Fruit fly (Drosophila melanogaster) whole organism, wandering third instar larva: Measurements from ENCODE around the gene Bap60.

Experiments used
- Abd-B ChIP-seq: fragments of >200 bp; optimal IDR thresholded peaks from 2 replicates; lab custom pipeline; 2017; ENCODE audit warnings: missing biosample characterization, missing genetic modification characterization
- CG32264 ChIP-seq: fragments of 200-800 bp; sonication (Bioruptor generic); optimal IDR thresholded peaks from 2 replicates; lab custom pipeline; 2016; ENCODE audit warnings: missing biosample characterization, missing genetic modification characterization
- CG9705 ChIP-seq: fragments of 200-800 bp; sonication (Bioruptor generic); optimal IDR thresholded peaks from 2 replicates; lab custom pipeline; 2018; ENCODE audit warnings: missing biosample characterization, mild to moderate bottlenecking, missing genetic modification characterization
- CrebA ChIP-seq: fragments of 200-800 bp; sonication (Bioruptor generic); optimal IDR thresholded peaks from 2 replicates; lab custom pipeline; 2016; ENCODE audit warnings: missing biosample characterization, mild to moderate bottlenecking, missing genetic modification characterization, borderline replicate concordance
- Dfd ChIP-seq: fragments of >200 bp; optimal IDR thresholded peaks from 2 replicates; lab custom pipeline; 2017; ENCODE audit warnings: missing biosample characterization, missing genetic modification characterization
- Dif ChIP-seq: fragments of 200-275, 200-300 bp; sonication (Bioruptor generic); optimal IDR thresholded peaks from 2 replicates; lab custom pipeline; 2018; ENCODE audit warnings: missing biosample characterization, missing genetic modification characterization; ENCODE audit not compliant: partially characterized antibody
- GATAd ChIP-seq: sonication (Bioruptor generic); optimal IDR thresholded peaks from 2 replicates; lab custom pipeline; 2016; ENCODE audit warnings: missing biosample characterization, missing genetic modification characterization
- HLH106 ChIP-seq: fragments of 200-800 bp; optimal IDR thresholded peaks from 3 replicates; lab custom pipeline; 2019; ENCODE audit warnings: missing biosample characterization, mild to moderate bottlenecking, missing genetic modification characterization, moderate library complexity
- Hnf4 ChIP-seq: fragments of 200-800 bp; sonication (Bioruptor generic); optimal IDR thresholded peaks from 2 replicates; lab custom pipeline; 2016; ENCODE audit warnings: missing biosample characterization, mild to moderate bottlenecking, missing genetic modification characterization
- Hr78 ChIP-seq: fragments of >200 bp; optimal IDR thresholded peaks from 2 replicates; lab custom pipeline; 2017; ENCODE audit warnings: missing biosample characterization, missing genetic modification characterization
- Hr83 ChIP-seq: fragments of 200-300 bp; sonication (Bioruptor generic); optimal IDR thresholded peaks from 2 replicates; lab custom pipeline; 2016; ENCODE audit warnings: missing biosample characterization, mild to moderate bottlenecking, missing genetic modification characterization, moderate library complexity; ENCODE audit not compliant: poor library complexity, severe bottlenecking
- Mio ChIP-seq: sonication (Bioruptor generic); optimal IDR thresholded peaks from 2 replicates; lab custom pipeline; 2016; ENCODE audit warnings: missing biosample characterization, missing genetic modification characterization
- Myc ChIP-seq: fragments of >200 bp; optimal IDR thresholded peaks from 2 replicates; lab custom pipeline; 2017
- OdsH ChIP-seq: fragments of 200-800 bp; sonication (Bioruptor generic); optimal IDR thresholded peaks from 2 replicates; lab custom pipeline; 2016; ENCODE audit warnings: missing biosample characterization, mild to moderate bottlenecking, missing genetic modification characterization
- Rel ChIP-seq, 2 experiments: fragments of 200-800 bp; sonication (Bioruptor generic) in 1 of 2; optimal IDR thresholded peaks; 2 replicates in 1 of 2; 3 replicates in 1 of 2; lab custom pipeline; 2016 to 2019; ENCODE audit warnings: mild to moderate bottlenecking in 2 of 2, missing biosample characterization in 2 of 2, missing genetic modification characterization in 2 of 2, moderate library complexity in 1 of 2
- Vsx2 ChIP-seq: fragments of 200-300, 225-300 bp; sonication (Bioruptor generic); optimal IDR thresholded peaks from 2 replicates; lab custom pipeline; 2018; ENCODE audit warnings: missing biosample characterization, missing genetic modification characterization; ENCODE audit not compliant: partially characterized antibody
- brk ChIP-seq: fragments of 200-800 bp; sonication (Bioruptor generic); optimal IDR thresholded peaks from 2 replicates; lab custom pipeline; 2016; ENCODE audit warnings: missing biosample characterization, mild to moderate bottlenecking, missing genetic modification characterization
- dl ChIP-seq, 2 experiments: fragments of 175-275, 200-275 bp in 1 of 2; fragments of 200-275 bp in 1 of 2; sonication (Bioruptor generic); optimal IDR thresholded peaks; lab custom pipeline; 2018; ENCODE audit warnings: mild to moderate bottlenecking in 2 of 2, missing biosample characterization in 2 of 2, missing genetic modification characterization in 2 of 2, moderate library complexity in 2 of 2; ENCODE audit not compliant: partially characterized antibody in 2 of 2, insufficient read depth in 1 of 2
- dmrt93B ChIP-seq: fragments of 200-800 bp; sonication (Bioruptor generic); optimal IDR thresholded peaks from 2 replicates; lab custom pipeline; 2018; ENCODE audit warnings: missing biosample characterization, mild to moderate bottlenecking, missing genetic modification characterization
- dsf ChIP-seq: sonication (Bioruptor generic); optimal IDR thresholded peaks from 2 replicates; lab custom pipeline; 2016; ENCODE audit warnings: missing biosample characterization, missing genetic modification characterization, borderline replicate concordance
- ey ChIP-seq: fragments of 200-800 bp; sonication (Bioruptor generic); optimal IDR thresholded peaks from 2 replicates; lab custom pipeline; 2016; ENCODE audit warnings: missing biosample characterization, missing genetic modification characterization
- fru ChIP-seq: fragments of 200-800 bp; sonication (Bioruptor generic); optimal IDR thresholded peaks from 3 replicates; lab custom pipeline; 2016; ENCODE audit warnings: missing biosample characterization, mild to moderate bottlenecking, missing genetic modification characterization
- lola ChIP-seq: fragments of >200 bp; optimal IDR thresholded peaks from 2 replicates; lab custom pipeline; 2017; ENCODE audit warnings: missing biosample characterization, missing genetic modification characterization
- psq ChIP-seq: fragments of 200-800 bp; sonication (Bioruptor generic); optimal IDR thresholded peaks from 3 replicates; lab custom pipeline; 2017; ENCODE audit warnings: missing biosample characterization, mild to moderate bottlenecking, missing genetic modification characterization, moderate library complexity
- rgr ChIP-seq: fragments of 200-800 bp; sonication (Bioruptor generic); optimal IDR thresholded peaks from 3 replicates; lab custom pipeline; 2016; ENCODE audit warnings: missing biosample characterization, mild to moderate bottlenecking, missing genetic modification characterization
- sage ChIP-seq: fragments of 200-800 bp; sonication (Bioruptor generic); optimal IDR thresholded peaks from 2 replicates; lab custom pipeline; 2016; ENCODE audit warnings: missing biosample characterization, mild to moderate bottlenecking, missing genetic modification characterization
- sv ChIP-seq: fragments of 200-800 bp; sonication (Bioruptor generic); optimal IDR thresholded peaks from 3 replicates; lab custom pipeline; 2016; ENCODE audit warnings: missing biosample characterization, missing genetic modification characterization
- usp ChIP-seq: fragments of >200 bp; optimal IDR thresholded peaks from 2 replicates; lab custom pipeline; 2017; ENCODE audit warnings: missing biosample characterization, missing genetic modification characterization
- woc ChIP-seq: sonication (Bioruptor generic); optimal IDR thresholded peaks from 2 replicates; lab custom pipeline; 2016; ENCODE audit warnings: missing biosample characterization, mild to moderate bottlenecking, missing genetic modification characterization

Gene Bap60

dm6 chrX:13208075-13208474 is 48.8 kb upstream of the Bap60 start:
- peak; percentile 6 for TF ChIP-seq psq (GFP tag; lab: Kevin White, UChicago)
- peak; percentile 17 for TF ChIP-seq HLH106 (tag; lab: Kevin White, UChicago)
- TF ChIP-seq Dfd, result no peak
- peak; percentile 1 for TF ChIP-seq rgr (GFP tag; lab: Kevin White, UChicago)

DNA sequence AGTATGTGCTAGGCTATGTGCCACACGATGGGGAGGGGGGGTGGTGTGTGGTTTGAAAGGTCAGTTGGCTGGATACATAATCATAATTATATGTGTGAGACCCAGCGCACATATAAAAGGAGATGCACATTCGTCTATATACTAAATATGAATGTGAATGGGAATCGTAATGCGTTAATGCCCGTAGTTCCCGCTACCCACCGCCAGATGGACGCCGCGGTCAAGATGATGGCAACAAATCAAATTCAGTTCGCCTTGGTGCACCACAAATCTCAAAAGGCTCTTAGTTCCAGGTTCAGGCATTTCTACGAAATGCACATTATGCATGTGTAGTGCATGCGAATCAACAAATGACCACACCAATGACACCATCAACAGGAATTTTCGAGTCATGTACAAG is 45.4 kb upstream of the Bap60 start:
- no peak for TF ChIP-seq Hr78 (GFP tag; lab: Kevin White, UChicago)
- TF ChIP-seq woc (GFP tag; lab: Kevin White, UChicago), result no peak
- TF ChIP-seq Hnf4 (GFP tag; lab: Kevin White, UChicago), result no peak
- TF ChIP-seq Abd-B, result no peak
- TF ChIP-seq lola, result no peak

DNA sequence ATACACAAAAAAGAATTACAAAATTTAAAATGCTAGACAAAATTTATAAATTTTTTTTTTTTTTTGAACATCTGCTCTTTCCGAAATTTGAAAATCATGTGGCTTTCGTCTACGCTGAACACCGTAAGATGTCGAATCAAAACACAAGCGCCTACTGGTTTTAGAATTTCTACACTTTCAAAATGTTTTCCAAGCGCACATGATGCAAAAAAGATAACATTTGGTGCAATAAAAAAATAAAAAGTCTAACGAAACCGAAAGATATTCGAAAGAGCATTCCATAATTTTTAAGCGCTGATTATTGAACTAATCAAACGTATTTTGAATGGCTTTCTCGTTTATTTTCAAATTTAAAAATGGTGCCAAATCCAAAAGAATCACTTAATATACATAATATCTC is 42.9 kb upstream of the Bap60 start, which contains the start of gene CG44437:
Gene CG44437, minus strand, starts transcription at position 101 of the 400 bp plus-strand sequence.
- no peak for TF ChIP-seq usp (GFP tag; lab: Kevin White, UChicago)
- no peak for TF ChIP-seq GATAd (GFP tag; lab: Kevin White, UChicago)
- TF ChIP-seq Abd-B, result no peak
- no peak for TF ChIP-seq OdsH (GFP tag; lab: Kevin White, UChicago)
- TF ChIP-seq Vsx2 (GFP tag; lab: Kevin White, UChicago), result no peak
- TF ChIP-seq Mio (GFP tag; lab: Kevin White, UChicago), result no peak
- no peak for TF ChIP-seq ey
- TF ChIP-seq dsf, result no peak
- no peak for TF ChIP-seq Rel (GFP tag; optimal IDR thresholded peaks at IDR 0.05; lab: Kevin White, UChicago)
- TF ChIP-seq Rel (tag; optimal IDR thresholded peaks at IDR 0.05; lab: Kevin White, UChicago), result no peak
- TF ChIP-seq dmrt93B (GFP tag; lab: Kevin White, UChicago), result no peak
- no peak for TF ChIP-seq Myc
- TF ChIP-seq CG9705 (GFP tag; lab: Kevin White, UChicago), result no peak
- TF ChIP-seq Dif (GFP tag; lab: Kevin White, UChicago), result no peak
- no peak for TF ChIP-seq CrebA
- no peak for TF ChIP-seq sage (GFP tag; lab: Kevin White, UChicago)
- no peak for TF ChIP-seq CG32264 (GFP tag; lab: Kevin White, UChicago)

dm6 chrX:13194249-13194648 is 34.9 kb upstream of the Bap60 start, which contains the start of gene Coq5:
TSS of gene Coq5 (minus strand) at chrX:13194551.
- TF ChIP-seq Hnf4 (GFP tag; lab: Kevin White, UChicago) (no peak), ey (no peak), dl (GFP tag; optimal IDR thresholded peaks at IDR 0.05; lab: Kevin White, UChicago; ENCODE audit: insufficient read depth in 1 of 2, partially characterized antibody in 2 of 2) (no peak), usp (GFP tag; lab: Kevin White, UChicago) (no peak), HLH106 (tag; lab: Kevin White, UChicago) (no peak), Rel (GFP tag; optimal IDR thresholded peaks at IDR 0.05; lab: Kevin White, UChicago) (no peak), Rel (tag; optimal IDR thresholded peaks at IDR 0.05; lab: Kevin White, UChicago) (no peak)

- TF ChIP-seq fru (no peak), CrebA (no peak), Myc (no peak), OdsH (GFP tag; lab: Kevin White, UChicago) (no peak), woc (GFP tag; lab: Kevin White, UChicago) (no peak), Abd-B (no peak), Hr83 (GFP tag; lab: Kevin White, UChicago) (no peak), brk (no peak), Dif (GFP tag; lab: Kevin White, UChicago) (no peak), psq (GFP tag; lab: Kevin White, UChicago) (no peak), dl (GFP tag; optimal IDR thresholded peaks at IDR 0.05; lab: Kevin White, UChicago; ENCODE audit: insufficient read depth in 1 of 2, partially characterized antibody in 2 of 2) (no peak), Rel (GFP tag; optimal IDR thresholded peaks at IDR 0.05; lab: Kevin White, UChicago) (no peak), Rel (tag; optimal IDR thresholded peaks at IDR 0.05; lab: Kevin White, UChicago) (no peak)
These were observed 32.9 kb upstream of the Bap60 start for dm6 chrX:13192239-13192638.

- no peak for TF ChIP-seq sage (GFP tag; lab: Kevin White, UChicago)
- TF ChIP-seq Dif (GFP tag; lab: Kevin White, UChicago), result no peak
- TF ChIP-seq sv, result no peak
- no peak for TF ChIP-seq OdsH (GFP tag; lab: Kevin White, UChicago)
- TF ChIP-seq CrebA, result no peak
- TF ChIP-seq dmrt93B (GFP tag; lab: Kevin White, UChicago), result no peak
- no peak for TF ChIP-seq Mio (GFP tag; lab: Kevin White, UChicago)
- TF ChIP-seq dsf, result no peak
- no peak for TF ChIP-seq ey
- no peak for TF ChIP-seq HLH106 (tag; lab: Kevin White, UChicago)
- TF ChIP-seq Dfd, result no peak
- TF ChIP-seq woc (GFP tag; lab: Kevin White, UChicago), result no peak
These were observed 32.5 kb upstream of the Bap60 start, which contains the start of gene CG12723 for dm6 chrX:13191783-13192182. TSS of gene CG12723 (minus strand) at chrX:13191883.
